Worm (Caenorhabditis elegans): ENCODE measurements around the gene uvs-1.

DNA sequence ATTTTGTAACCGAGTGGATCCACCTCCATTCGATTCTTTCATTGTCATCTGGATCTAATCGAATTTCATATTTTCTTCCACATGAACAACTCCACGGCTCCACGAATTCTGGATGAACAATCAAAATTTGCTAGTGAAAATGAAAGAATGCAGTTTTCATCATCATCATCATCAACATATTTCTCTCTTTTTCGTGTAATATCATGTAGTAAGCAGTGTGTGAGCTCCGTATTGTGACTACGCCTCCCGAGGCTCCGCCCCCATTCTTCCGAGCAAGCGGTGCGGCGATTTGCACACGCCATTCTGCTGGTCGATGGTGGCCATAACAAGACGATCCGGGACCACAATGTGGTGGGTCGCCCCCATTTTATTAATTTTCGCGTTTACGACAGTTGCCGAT lies 5.9 kb downstream of the uvs-1 start, which contains the start of gene ZK742.7:
- TF ChIP-seq egl-27 (tag; optimal IDR thresholded peaks at IDR 0.05) (no peak), ama-1 (optimal IDR thresholded peaks at IDR 0.05) (no peak), ZK546.5 (tag; optimal IDR thresholded peaks at IDR 0.05) (no peak)
